Fruit fly (Drosophila melanogaster): ENCODE data around the gene atk.

Gene atk

DNA sequence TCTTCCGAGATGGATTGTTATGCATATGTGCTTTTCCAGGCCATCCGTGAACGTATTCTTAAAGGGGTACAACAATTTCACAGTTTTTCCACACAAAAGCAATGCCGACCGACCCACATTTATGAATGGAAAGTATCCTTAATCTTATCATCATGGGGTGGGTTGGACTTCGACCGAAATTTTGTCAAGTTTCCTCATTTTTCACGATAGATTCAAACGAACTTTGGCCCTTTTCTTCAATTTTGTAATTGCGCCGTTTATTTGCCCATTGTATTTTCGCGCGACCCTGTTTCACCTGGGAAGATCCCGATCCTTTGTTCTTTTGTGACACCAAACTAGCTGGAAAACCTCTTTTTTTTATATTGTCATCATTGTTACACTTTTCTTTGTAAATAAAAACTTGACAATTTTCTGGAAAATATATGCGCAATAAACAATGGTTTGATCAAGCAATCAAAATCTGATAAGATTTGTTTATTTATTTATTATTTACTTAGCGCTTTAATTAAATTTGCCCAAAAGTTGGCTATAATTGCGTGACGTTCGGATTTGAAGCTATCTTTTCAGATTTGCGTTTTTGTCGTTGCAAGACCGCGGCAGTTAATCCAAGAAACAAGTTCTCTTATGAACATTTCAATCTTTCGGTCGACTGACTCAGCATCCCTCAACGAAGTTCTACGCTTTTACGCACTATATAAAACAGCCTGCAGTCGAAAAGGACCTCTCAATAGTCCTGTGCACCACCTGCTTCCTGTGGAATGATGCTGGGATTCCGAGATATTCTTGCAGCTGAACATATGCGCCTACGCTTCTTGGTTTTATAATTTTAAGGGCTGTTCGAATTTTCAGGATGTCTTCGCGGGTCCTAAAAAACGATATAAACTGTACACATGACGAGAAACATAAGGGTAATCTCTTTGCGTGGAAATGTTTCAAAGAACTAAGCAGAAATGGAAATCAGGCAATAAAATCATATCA is 58.4 kb downstream of the atk start (continued):
- TF ChIP-seq Hand (GFP tag; optimal IDR thresholded peaks at IDR 0.05) (no peak), E2f1 (GFP tag; IDR thresholded peaks at IDR 0.05) (no peak), CG10431 (GFP tag; optimal IDR thresholded peaks at IDR 0.05) (no peak), Gsc (GFP tag; IDR thresholded peaks at IDR 0.05) (no peak), GATAe (GFP tag; conservative IDR thresholded peaks at IDR 0.05) (no peak), tin (GFP tag; optimal IDR thresholded peaks at IDR 0.05) (no peak), Fer1 (GFP tag; optimal IDR thresholded peaks at IDR 0.05) (peak; percentile 71), Doc3 (GFP tag; IDR thresholded peaks at IDR 0.05; ENCODE audit: partially characterized antibody) (no peak), trem (tag; optimal IDR thresholded peaks at IDR 0.05) (no peak), Hr39 (optimal IDR thresholded peaks at IDR 0.05) (no peak), en (GFP tag; optimal IDR thresholded peaks at IDR 0.05) (no peak), CG42726 (GFP tag; IDR thresholded peaks at IDR 0.05; ENCODE audit: partially characterized antibody) (no peak), Hr3 (GFP tag; optimal IDR thresholded peaks at IDR 0.05) (no peak), jing (GFP tag; optimal IDR thresholded peaks at IDR 0.05) (no peak), Ets65A (GFP tag) (no peak), pb (GFP tag; optimal IDR thresholded peaks at IDR 0.05) (no peak), Abd-B (GFP tag; optimal IDR thresholded peaks at IDR 0.05) (no peak), Hmr (GFP tag; optimal IDR thresholded peaks at IDR 0.05) (peak; percentile 49), CG10267 (tag; optimal IDR thresholded peaks at IDR 0.05) (no peak), Eip74EF (GFP tag; optimal IDR thresholded peaks at IDR 0.05) (peak in 1 of 2 experiments; percentile 26), CG16813 (GFP tag; IDR thresholded peaks at IDR 0.05; ENCODE audit: partially characterized antibody) (no peak), CG8765 (GFP tag; IDR thresholded peaks at IDR 0.05) (no peak), pan (optimal IDR thresholded peaks at IDR 0.05) (no peak), pan (GFP tag; optimal IDR thresholded peaks at IDR 0.05 in 1 of 2, IDR thresholded peaks at IDR 0.05 in 1 of 2) (no peak), Xbp1 (GFP tag; optimal IDR thresholded peaks at IDR 0.05) (no peak), twi (tag; optimal IDR thresholded peaks at IDR 0.05) (peak; percentile 65), Six4 (GFP tag; optimal IDR thresholded peaks at IDR 0.05) (no peak), CG2712 (tag; optimal IDR thresholded peaks at IDR 0.05) (peak; percentile 2), croc (GFP tag; conservative IDR thresholded peaks at IDR 0.05) (no peak), CoRest (tag; optimal IDR thresholded peaks at IDR 0.05) (no peak), Lim3 (GFP tag; IDR thresholded peaks at IDR 0.05) (no peak), Mrtf (GFP tag; IDR thresholded peaks at IDR 0.05) (no peak), CG12659 (GFP tag; optimal IDR thresholded peaks at IDR 0.05) (peak; percentile 9), Poxn (GFP tag; IDR thresholded peaks at IDR 0.05) (no peak), nom (GFP tag; optimal IDR thresholded peaks at IDR 0.05) (no peak), CG12236 (GFP tag; optimal IDR thresholded peaks at IDR 0.05) (no peak), Jarid2 (GFP tag; optimal IDR thresholded peaks at IDR 0.05) (no peak), crc (GFP tag; optimal IDR thresholded peaks at IDR 0.05) (no peak), CG10565 (GFP tag; optimal IDR thresholded peaks at IDR 0.05) (no peak), CG6813 (GFP tag; optimal IDR thresholded peaks at IDR 0.05) (peak; percentile 56), CG10979 (tag; optimal IDR thresholded peaks at IDR 0.05) (no peak), Xrp1 (GFP tag; IDR thresholded peaks at IDR 0.05) (no peak), Rfx (GFP tag; IDR thresholded peaks at IDR 0.05) (no peak; the same call in 1 of the 2 replicates), Spps (tag; optimal IDR thresholded peaks at IDR 0.05) (no peak), ken (GFP tag; IDR thresholded peaks at IDR 0.05) (no peak), br (optimal IDR thresholded peaks at IDR 0.05) (no peak), onecut (GFP tag; IDR thresholded peaks at IDR 0.05) (no peak), Med (GFP tag) (peak; percentile 4), Mad (GFP tag; optimal IDR thresholded peaks at IDR 0.05) (no peak), sd (tag; optimal IDR thresholded peaks at IDR 0.05) (no peak)
